Fruit fly (Drosophila melanogaster): ENCODE data around the gene CG31380.

Gene CG31380

dm6 chr3R:25778205-25778604, 11.1 kb downstream of the CG31380 start, which contains the start of gene CG4956:
Gene CG4956, minus strand, starts transcription at chr3R:25778305.
- TF ChIP-seq dati (GFP tag; IDR thresholded peaks at IDR 0.05) (no peak), Hand (GFP tag; optimal IDR thresholded peaks at IDR 0.05) (no peak), CG12236 (GFP tag; optimal IDR thresholded peaks at IDR 0.05) (no peak), Lhr (GFP tag; optimal IDR thresholded peaks at IDR 0.05) (no peak)

- TF ChIP-seq caup (GFP tag; optimal IDR thresholded peaks at IDR 0.05; ENCODE audit: severe bottlenecking) (no peak), fd64A (GFP tag; optimal IDR thresholded peaks at IDR 0.05) (no peak), CG9932 (GFP tag; IDR thresholded peaks at IDR 0.05) (no peak), CG18599 (GFP tag; optimal IDR thresholded peaks at IDR 0.05) (no peak), CG6254 (GFP tag; optimal IDR thresholded peaks at IDR 0.05) (no peak), CG8359 (GFP tag; optimal IDR thresholded peaks at IDR 0.05; ENCODE audit: borderline replicate concordance) (no peak), CG9609 (GFP tag; optimal IDR thresholded peaks at IDR 0.05) (no peak), sens (GFP tag) (no peak), sima (GFP tag; optimal IDR thresholded peaks at IDR 0.05) (no peak)
Measured at dm6 chr3R:25777098-25777497, 12.2 kb downstream of the CG31380 start, which contains the start of gene CG17195. Gene CG17195, minus strand, starts transcription at chr3R:25777198.

- TF ChIP-seq da (GFP tag; optimal IDR thresholded peaks at IDR 0.05) (no peak), lilli (GFP tag; optimal IDR thresholded peaks at IDR 0.05) (no peak), exex (tag; optimal IDR thresholded peaks at IDR 0.05) (no peak), CG6254 (GFP tag; optimal IDR thresholded peaks at IDR 0.05) (no peak)
Measured at dm6 chr3R:25776137-25776536, 13.1 kb downstream of the CG31380 start, which contains the start of gene CG17196. Gene CG17196, minus strand, starts transcription at chr3R:25776237.

dm6 chr3R:25775269-25775668, 14.0 kb downstream of the CG31380 start, which contains the start of the genes CG17197 and CG17198:
Gene CG17197, minus strand, starts transcription at chr3R:25775369.
Gene CG17198, minus strand, starts transcription at chr3R:25775369.
- TF ChIP-seq CG2202 (tag; optimal IDR thresholded peaks at IDR 0.05) = no peak
- TF ChIP-seq YL-1 (GFP tag; optimal IDR thresholded peaks at IDR 0.05) = no peak
- no peak for TF ChIP-seq fru (optimal IDR thresholded peaks at IDR 0.05)
- TF ChIP-seq CG33213 (GFP tag; optimal IDR thresholded peaks at IDR 0.05) = no peak
- TF ChIP-seq ci (GFP tag; IDR thresholded peaks at IDR 0.05) = no peak
- TF ChIP-seq Eip74EF (GFP tag; optimal IDR thresholded peaks at IDR 0.05) = no peak
- no peak for TF ChIP-seq Lpt (GFP tag; optimal IDR thresholded peaks at IDR 0.05)

dm6 chr3R:25763005-25763404, 26.2 kb downstream of the CG31380 start, which contains the start of gene LpR1:
Gene LpR1, minus strand, starts transcription at chr3R:25763105.
- TF ChIP-seq ERR (GFP tag; optimal IDR thresholded peaks at IDR 0.05) = no peak
- no peak for TF ChIP-seq CG6654 (GFP tag; optimal IDR thresholded peaks at IDR 0.05)
- TF ChIP-seq gem (tag; optimal IDR thresholded peaks at IDR 0.05) = no peak
- no peak for TF ChIP-seq pb (GFP tag; optimal IDR thresholded peaks at IDR 0.05)
- TF ChIP-seq CG10654 (GFP tag; optimal IDR thresholded peaks at IDR 0.05) = no peak
- no peak for TF ChIP-seq aop (GFP tag; IDR thresholded peaks at IDR 0.05)
- no peak for TF ChIP-seq twi (tag; optimal IDR thresholded peaks at IDR 0.05)
- no peak for TF ChIP-seq fd96Cb (tag; optimal IDR thresholded peaks at IDR 0.05)
- no peak for TF ChIP-seq CG10267 (tag; optimal IDR thresholded peaks at IDR 0.05)
- no peak for TF ChIP-seq ase (GFP tag; IDR thresholded peaks at IDR 0.05)
- TF ChIP-seq ro (GFP tag; IDR thresholded peaks at IDR 0.05) = no peak
- TF ChIP-seq Dp (GFP tag; optimal IDR thresholded peaks at IDR 0.05) = no peak
- TF ChIP-seq croc (GFP tag; conservative IDR thresholded peaks at IDR 0.05) = no peak
- TF ChIP-seq luna (GFP tag; optimal IDR thresholded peaks at IDR 0.05) = no peak
- no peak for TF ChIP-seq esg (GFP tag; conservative IDR thresholded peaks at IDR 0.05)
- TF ChIP-seq exex (tag; optimal IDR thresholded peaks at IDR 0.05) = no peak
- TF ChIP-seq lbe (GFP tag; optimal IDR thresholded peaks at IDR 0.05) = no peak

Data from whole organism, embryonic.